Worm (Caenorhabditis elegans) whole organism, young adult: Measurements from ENCODE around the gene inpp-4B.

ENCODE experiments used
- B0336.3 ChIP-seq: fragments of 200-800 bp; sonication (Bioruptor generic); IDR thresholded peaks from 2 replicates; pipeline ENCODE4 v1.3.6; 2022; ENCODE audit warnings: missing genetic modification characterization, missing compliant biosample characterization
- F23B12.7 ChIP-seq: sonication (generic microtip); optimal IDR thresholded peaks from 2 replicates; lab custom pipeline; 2017; ENCODE audit warnings: missing genetic modification characterization, mild to moderate bottlenecking, missing compliant biosample characterization, antibody characterized with exemption, moderate library complexity; ENCODE audit not compliant: insufficient read depth
- F33H1.4 ChIP-seq: fragments of 200-800 bp; sonication (Bioruptor generic); IDR thresholded peaks from 2 replicates; pipeline ENCODE4 v1.3.6; 2022; ENCODE audit warnings: missing genetic modification reagents, missing genetic modification characterization, missing compliant biosample characterization
- F37B4.10 ChIP-seq: fragments of 200-800 bp; sonication (Bioruptor generic); IDR thresholded peaks from 2 replicates; pipeline ENCODE4 v1.3.6; 2022; ENCODE audit warnings: missing genetic modification characterization, missing compliant biosample characterization
- F49E8.2 ChIP-seq: sonication (generic microtip); optimal IDR thresholded peaks from 3 replicates; lab custom pipeline; 2017; ENCODE audit warnings: missing genetic modification characterization, mild to moderate bottlenecking, missing compliant biosample characterization, antibody characterized with exemption, moderate library complexity; ENCODE audit not compliant: insufficient read depth
- K12H6.12 ChIP-seq: fragments of 200-800 bp; sonication (Bioruptor generic); optimal IDR thresholded peaks from 2 replicates; lab custom pipeline; 2018; ENCODE audit warnings: mild to moderate bottlenecking, missing genetic modification characterization, missing compliant biosample characterization
- Y53G8AR.9 ChIP-seq: fragments of 200-800 bp; sonication (Bioruptor generic); conservative IDR thresholded peaks from 2 replicates; pipeline ENCODE4 v1.3.6; 2022; ENCODE audit warnings: missing genetic modification reagents, missing genetic modification characterization, missing compliant biosample characterization
- Y79H2A.3 ChIP-seq: fragments of 200-800 bp; sonication (Bioruptor generic); conservative IDR thresholded peaks from 2 replicates; pipeline ENCODE4 v1.3.6; 2022; ENCODE audit warnings: missing genetic modification reagents, missing genetic modification characterization, missing compliant biosample characterization
- ZK185.1 ChIP-seq: sonication (generic microtip); optimal IDR thresholded peaks from 2 replicates; lab custom pipeline; 2016; ENCODE audit warnings: mild to moderate bottlenecking, missing genetic modification characterization, missing compliant biosample characterization; ENCODE audit not compliant: poor library complexity, severe bottlenecking
- akir-1 ChIP-seq: fragments of 200-800 bp; sonication (Bioruptor generic); optimal IDR thresholded peaks from 2 replicates; lab custom pipeline; 2018; ENCODE audit warnings: mild to moderate bottlenecking, missing genetic modification characterization, moderate library complexity, missing compliant biosample characterization
- ama-1 ChIP-seq, 3 experiments: fragments of 150-350 bp in 1 of 3; sonication (generic microtip) in 2 of 3; optimal IDR thresholded peaks; 2 replicates each; lab custom pipeline; 2014 to 2018; ENCODE audit warnings: missing biosample characterization in 2 of 3, missing genetic modification characterization in 2 of 3, missing genetic modification reagents in 2 of 3
- aptf-2 ChIP-seq: fragments of 200-800 bp; sonication (Bioruptor generic); conservative IDR thresholded peaks from 2 replicates; pipeline ENCODE4 v1.3.6; 2022; ENCODE audit warnings: missing genetic modification reagents, missing genetic modification characterization, missing compliant biosample characterization
- aptf-3 ChIP-seq: fragments of 200-800 bp; sonication (Bioruptor generic); IDR thresholded peaks from 2 replicates; pipeline ENCODE4 v1.3.6; 2022; ENCODE audit warnings: missing genetic modification characterization, missing compliant biosample characterization
- athp-1 ChIP-seq: sonication (generic microtip); optimal IDR thresholded peaks from 2 replicates; lab custom pipeline; 2017; ENCODE audit warnings: mild to moderate bottlenecking, missing genetic modification characterization, missing compliant biosample characterization
- attf-5 ChIP-seq: fragments of 200-800 bp; sonication (Bioruptor generic); optimal IDR thresholded peaks from 2 replicates; lab custom pipeline; 2018; ENCODE audit warnings: mild to moderate bottlenecking, missing genetic modification characterization, missing compliant biosample characterization
- bed-1 ChIP-seq: fragments of 200-800 bp; sonication (Bioruptor generic); IDR thresholded peaks from 2 replicates; pipeline ENCODE4 v1.3.6; 2022; ENCODE audit warnings: missing genetic modification reagents, missing genetic modification characterization, missing compliant biosample characterization
- bed-2 ChIP-seq: fragments of 200-800 bp; sonication (Bioruptor generic); IDR thresholded peaks from 2 replicates; pipeline ENCODE4 v1.3.6; 2022; ENCODE audit warnings: missing genetic modification reagents, missing genetic modification characterization, missing compliant biosample characterization
- cebp-1 ChIP-seq, 2 experiments: fragments of 200-800 bp in 1 of 2; sonication (Bioruptor generic) in 1 of 2; sonication (generic microtip) in 1 of 2; IDR thresholded peaks in 1 of 2; optimal IDR thresholded peaks in 1 of 2; 2 replicates each; pipeline versions ENCODE4 v1.3.6 to Lab custom; 2017 to 2022; ENCODE audit warnings: missing compliant biosample characterization in 2 of 2, missing genetic modification characterization in 2 of 2, mild to moderate bottlenecking in 1 of 2, missing genetic modification reagents in 1 of 2, moderate library complexity in 1 of 2
- cebp-2 ChIP-seq: fragments of 200-800 bp; sonication (Bioruptor generic); IDR thresholded peaks from 2 replicates; pipeline ENCODE4 v1.3.6; 2022; ENCODE audit warnings: missing genetic modification characterization, missing compliant biosample characterization
- ceh-79 ChIP-seq: sonication (generic microtip); optimal IDR thresholded peaks from 2 replicates; lab custom pipeline; 2017; ENCODE audit warnings: mild to moderate bottlenecking, missing genetic modification characterization, missing compliant biosample characterization
- ceh-91 ChIP-seq: fragments of 200-800 bp; sonication (Bioruptor generic); IDR thresholded peaks from 2 replicates; pipeline ENCODE4 v1.3.6; 2022; ENCODE audit warnings: missing genetic modification reagents, missing genetic modification characterization, missing compliant biosample characterization
- dox-1 ChIP-seq: fragments of 200-800 bp; sonication (Bioruptor generic); IDR thresholded peaks from 2 replicates; pipeline ENCODE4 v1.3.6; 2022; ENCODE audit warnings: missing genetic modification reagents, missing genetic modification characterization, missing compliant biosample characterization
- egrh-3 ChIP-seq: fragments of 200-800 bp; sonication (Bioruptor generic); IDR thresholded peaks from 2 replicates; pipeline ENCODE4 v1.3.6; 2022; ENCODE audit warnings: missing genetic modification reagents, missing genetic modification characterization, missing compliant biosample characterization
- ets-4 ChIP-seq: fragments of 200-800 bp; sonication (Bioruptor generic); optimal IDR thresholded peaks from 2 replicates; lab custom pipeline; 2018; ENCODE audit warnings: mild to moderate bottlenecking, missing genetic modification characterization, missing compliant biosample characterization
- gei-17 ChIP-seq: fragments of 200-800 bp; sonication (Bioruptor generic); optimal IDR thresholded peaks from 2 replicates; lab custom pipeline; 2018; ENCODE audit warnings: mild to moderate bottlenecking, missing genetic modification characterization, missing compliant biosample characterization
- hlh-12 ChIP-seq: sonication (generic microtip); optimal IDR thresholded peaks from 2 replicates; lab custom pipeline; 2016; ENCODE audit warnings: missing genetic modification characterization, missing compliant biosample characterization
- lin-35 ChIP-seq, 3 experiments: fragments of 150-350 bp in 2 of 3; sonication (generic microtip) in 1 of 3; optimal IDR thresholded peaks; 2 replicates each; lab custom pipeline; 2014 to 2018; ENCODE audit warnings: missing biosample characterization in 3 of 3, missing genetic modification characterization in 3 of 3, missing genetic modification reagents in 3 of 3
- lin-40 ChIP-seq: sonication (generic microtip); optimal IDR thresholded peaks from 2 replicates; lab custom pipeline; 2016; ENCODE audit warnings: missing genetic modification characterization, mild to moderate bottlenecking, missing compliant biosample characterization, missing genotype, missing genetic modification reagents
- madf-10 ChIP-seq: sonication (generic microtip); optimal IDR thresholded peaks from 2 replicates; lab custom pipeline; 2016; ENCODE audit warnings: mild to moderate bottlenecking, missing genetic modification characterization, missing compliant biosample characterization
- madf-6 ChIP-seq: fragments of 200-800 bp; sonication (Bioruptor generic); IDR thresholded peaks from 2 replicates; pipeline ENCODE4 v1.3.6; 2022; ENCODE audit warnings: missing genetic modification reagents, missing genetic modification characterization, missing compliant biosample characterization
- madf-8 ChIP-seq: fragments of 200-800 bp; sonication (Bioruptor generic); conservative IDR thresholded peaks from 2 replicates; pipeline ENCODE4 v1.3.6; 2022; ENCODE audit warnings: missing genetic modification reagents, missing genetic modification characterization, missing compliant biosample characterization
- nhr-120 ChIP-seq: fragments of 200-800 bp; sonication (Bioruptor generic); IDR thresholded peaks from 2 replicates; pipeline ENCODE4 v1.3.6; 2022; ENCODE audit warnings: missing genetic modification characterization, missing compliant biosample characterization
- nhr-27 ChIP-seq: fragments of 200-800 bp; sonication (Bioruptor generic); optimal IDR thresholded peaks from 2 replicates; lab custom pipeline; 2018; ENCODE audit warnings: mild to moderate bottlenecking, missing genetic modification characterization, moderate library complexity, missing compliant biosample characterization
- nhr-80 ChIP-seq: sonication (generic microtip); optimal IDR thresholded peaks from 2 replicates; lab custom pipeline; 2016; ENCODE audit warnings: missing genetic modification characterization, missing compliant biosample characterization
- nhr-90 ChIP-seq: sonication (generic microtip); optimal IDR thresholded peaks from 2 replicates; lab custom pipeline; 2016; ENCODE audit warnings: missing genotype, mild to moderate bottlenecking, missing genetic modification characterization, missing compliant biosample characterization
- rec-8 ChIP-seq, 2 experiments: sonication (generic microtip); optimal IDR thresholded peaks; 2 replicates each; lab custom pipeline; 2016; ENCODE audit warnings: mild to moderate bottlenecking in 2 of 2, missing genetic modification characterization in 2 of 2, missing genetic modification reagents in 2 of 2, missing genotype in 2 of 2, missing biosample characterization in 1 of 2, missing compliant biosample characterization in 1 of 2, moderate library complexity in 1 of 2
- snpc-4 ChIP-seq, 5 experiments: fragments of 150-350 bp in 1 of 5; sonication (generic microtip) in 4 of 5; optimal IDR thresholded peaks; 2 replicates each; lab custom pipeline; 2014 to 2018; ENCODE audit warnings: missing genetic modification characterization in 5 of 5, missing biosample characterization in 3 of 5, antibody characterized with exemption in 2 of 5, mild to moderate bottlenecking in 2 of 5, missing compliant biosample characterization in 2 of 5, missing genotype in 2 of 5, moderate library complexity in 2 of 5, missing genetic modification reagents in 1 of 5
- somi-1 ChIP-seq: fragments of 200-800 bp; sonication (Bioruptor generic); optimal IDR thresholded peaks from 2 replicates; lab custom pipeline; 2018; ENCODE audit warnings: mild to moderate bottlenecking, missing genetic modification characterization, missing compliant biosample characterization
- tbp1 ChIP-seq: fragments of 200-800 bp; sonication (Bioruptor generic); optimal IDR thresholded peaks from 2 replicates; lab custom pipeline; 2018; ENCODE audit warnings: mild to moderate bottlenecking, missing genetic modification characterization, missing compliant biosample characterization
- xnd-1 ChIP-seq: sonication (generic microtip); optimal IDR thresholded peaks from 2 replicates; lab custom pipeline; 2016; ENCODE audit warnings: missing genotype, missing genetic modification reagents, missing genetic modification characterization, missing compliant biosample characterization
- zfh-2 ChIP-seq: fragments of 200-800 bp; sonication (Bioruptor generic); conservative IDR thresholded peaks from 2 replicates; pipeline ENCODE4 v1.3.6; 2022; ENCODE audit warnings: missing genetic modification reagents, missing genetic modification characterization, missing compliant biosample characterization
- ztf-18 ChIP-seq: sonication (generic microtip); optimal IDR thresholded peaks from 2 replicates; lab custom pipeline; 2016; ENCODE audit warnings: missing genotype, mild to moderate bottlenecking, missing genetic modification characterization, missing compliant biosample characterization
- ztf-22 ChIP-seq: fragments of 200-800 bp; sonication (Bioruptor generic); optimal IDR thresholded peaks from 2 replicates; lab custom pipeline; 2018; ENCODE audit warnings: mild to moderate bottlenecking, missing genetic modification characterization, moderate library complexity, missing compliant biosample characterization
- ztf-25 ChIP-seq: fragments of 200-800 bp; sonication (Bioruptor generic); IDR thresholded peaks from 2 replicates; pipeline ENCODE4 v1.3.6; 2022; ENCODE audit warnings: missing genetic modification reagents, missing genetic modification characterization, missing compliant biosample characterization
- ztf-6 ChIP-seq: fragments of 200-800 bp; sonication (Bioruptor generic); IDR thresholded peaks from 2 replicates; pipeline ENCODE4 v1.3.6; 2022; ENCODE audit warnings: missing genetic modification reagents, missing genetic modification characterization, missing compliant biosample characterization

inpp-4B gene

ce11 chrIII:10216585-10217278, 49.9 kb downstream of the inpp-4B start, which contains the start of gene cts-1 (continued):
- TF ChIP-seq Y79H2A.3 (no peak), ztf-25 (GFP tag; lab: Robert Waterston, UW) (no peak), bed-1 (GFP tag; lab: Robert Waterston, UW) (no peak), madf-10 (tag; lab: Kevin White, UChicago) (peak; percentile 61), K12H6.12 (tag; lab: Kevin White, UChicago) (no peak), madf-8 (no peak), zfh-2 (no peak), nhr-90 (tag; lab: Kevin White, UChicago) (peak; percentile 63), somi-1 (GFP tag; lab: Kevin White, UChicago) (no peak), nhr-120 (GFP tag; lab: Robert Waterston, UW) (no peak), Y53G8AR.9 (GFP tag; lab: Robert Waterston, UW) (no peak), madf-6 (GFP tag; lab: Robert Waterston, UW) (no peak), ztf-18 (peak; percentile 54), ama-1 (optimal IDR thresholded peaks at IDR 0.05; lab: Kevin White, UChicago) (no peak), ama-1 (GFP tag; optimal IDR thresholded peaks at IDR 0.05; lab: Kevin White, UChicago) (no peak), ztf-22 (GFP tag; lab: Kevin White, UChicago) (peak; percentile 52), dox-1 (GFP tag; lab: Robert Waterston, UW) (no peak), akir-1 (no peak), ceh-91 (no peak), lin-35 (GFP tag; optimal IDR thresholded peaks at IDR 0.05; lab: Kevin White, UChicago) (no peak), ets-4 (GFP tag; lab: Kevin White, UChicago) (no peak), egrh-3 (GFP tag; lab: Robert Waterston, UW) (no peak), F33H1.4 (GFP tag; lab: Robert Waterston, UW) (no peak), snpc-4 (GFP tag; optimal IDR thresholded peaks at IDR 0.05; lab: Kevin White, UChicago) (peak; percentile 60), snpc-4 (tag; optimal IDR thresholded peaks at IDR 0.05; lab: Kevin White, UChicago) (peak in 3 of 4 experiments; percentile 57 to 62 (median 61)), cebp-1 (GFP tag; IDR thresholded peaks at IDR 0.05; lab: Robert Waterston, UW) (no peak), cebp-1 (tag; optimal IDR thresholded peaks at IDR 0.05; lab: Kevin White, UChicago) (peak; percentile 73), bed-2 (GFP tag; lab: Robert Waterston, UW) (no peak), ZK185.1 (tag; lab: Kevin White, UChicago) (peak; percentile 63), cebp-2 (GFP tag; lab: Robert Waterston, UW) (no peak), hlh-12 (no peak), F49E8.2 (tag; lab: Kevin White, UChicago) (peak; percentile 23), F23B12.7 (tag; lab: Kevin White, UChicago) (peak; percentile 57), rec-8 (tag; optimal IDR thresholded peaks at IDR 0.05; lab: Kevin White, UChicago) (no peak), attf-5 (GFP tag; lab: Kevin White, UChicago) (peak; percentile 92), lin-40 (tag; lab: Kevin White, UChicago) (peak; percentile 73), aptf-3 (no peak), nhr-27 (tag; lab: Kevin White, UChicago) (no peak), B0336.3 (GFP tag; lab: Robert Waterston, UW) (no peak), ztf-6 (GFP tag; lab: Robert Waterston, UW) (no peak), athp-1 (tag; lab: Kevin White, UChicago) (peak; percentile 53), ceh-79 (tag; lab: Kevin White, UChicago) (peak; percentile 19), F37B4.10 (GFP tag; lab: Robert Waterston, UW) (no peak), tbp1 (GFP tag; lab: Kevin White, UChicago) (peak; percentile 59), xnd-1 (tag; lab: Kevin White, UChicago) (no peak), gei-17 (GFP tag; lab: Kevin White, UChicago) (no peak), nhr-80 (tag; lab: Kevin White, UChicago) (peak; percentile 95), aptf-2 (GFP tag; lab: Robert Waterston, UW) (no peak)
